Worm (Caenorhabditis elegans) whole organism, L2 larva: ENCODE results near the gene clec-167.

Experiments used
- crh-2 ChIP-seq: sonication (generic microtip); optimal IDR thresholded peaks from 2 replicates; lab custom pipeline; 2017; ENCODE audit warnings: missing biosample characterization, missing genetic modification characterization
- nhr-237 ChIP-seq: fragments of 150-350 bp; optimal IDR thresholded peaks from 2 replicates; lab custom pipeline; 2014; ENCODE audit warnings: missing biosample characterization, missing genetic modification characterization
- nhr-77 ChIP-seq: fragments of 150-350 bp; optimal IDR thresholded peaks from 2 replicates; lab custom pipeline; 2014; ENCODE audit warnings: missing biosample characterization, missing genetic modification characterization
- skn-1 ChIP-seq: sonication (generic microtip); optimal IDR thresholded peaks from 2 replicates; lab custom pipeline; 2017; ENCODE audit warnings: missing biosample characterization, missing genetic modification characterization
- snpc-4 ChIP-seq: fragments of 150-350 bp; optimal IDR thresholded peaks from 2 replicates; lab custom pipeline; 2014; ENCODE audit warnings: missing biosample characterization, missing genetic modification characterization
- unc-39 ChIP-seq: fragments of 150-350 bp; optimal IDR thresholded peaks from 2 replicates; lab custom pipeline; 2014; ENCODE audit warnings: missing biosample characterization, missing genetic modification characterization
- zag-1 ChIP-seq: fragments of 150-350 bp; optimal IDR thresholded peaks from 2 replicates; lab custom pipeline; 2014; ENCODE audit warnings: missing biosample characterization, missing genetic modification characterization

DNA sequence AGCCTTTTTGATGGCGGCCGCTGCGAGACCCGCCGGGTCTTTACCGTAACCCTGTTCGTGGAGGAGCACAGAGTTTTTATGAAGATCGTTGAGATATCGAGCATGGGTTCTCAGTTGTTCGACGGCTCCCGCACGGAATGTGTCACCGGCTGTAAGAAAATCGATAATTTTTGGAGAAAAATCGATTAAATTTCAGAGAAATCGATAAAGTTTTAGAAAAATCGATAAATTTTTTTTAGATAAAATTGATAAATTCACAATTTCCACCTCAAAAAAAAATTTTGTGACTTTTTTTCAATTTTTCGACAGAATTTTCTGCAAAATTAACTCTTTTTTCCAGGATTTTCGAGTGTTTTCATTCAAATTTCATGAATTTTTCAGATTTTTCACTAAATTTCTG, 20.8 kb downstream of the clec-167 start:
- TF ChIP-seq crh-2 (tag; lab: Kevin White, UChicago) = no peak
- TF ChIP-seq zag-1 (tag; lab: Kevin White, UChicago) = no peak
- TF ChIP-seq snpc-4 (tag; lab: Kevin White, UChicago) = no peak
- no peak for TF ChIP-seq nhr-77
- TF ChIP-seq nhr-237 (tag; lab: Kevin White, UChicago) = no peak
- no peak for TF ChIP-seq unc-39 (tag; lab: Kevin White, UChicago)
- no peak for TF ChIP-seq skn-1 (tag; lab: Kevin White, UChicago)
